Fruit fly (Drosophila melanogaster) whole organism, embryonic: ENCODE results near the gene CG15375.

ENCODE experiments used
- ATbp ChIP-seq: fragments of 200-800 bp; sonication (Bioruptor generic); optimal IDR thresholded peaks from 2 replicates; lab custom pipeline; 2017; ENCODE audit warnings: missing biosample characterization, mild to moderate bottlenecking, missing genetic modification characterization, missing genetic modification reagents
- Antp ChIP-seq: fragments of 200-800 bp; sonication (Bioruptor generic); optimal IDR thresholded peaks from 3 replicates; lab custom pipeline; 2016; ENCODE audit warnings: missing biosample characterization, missing genetic modification characterization
- Atf-2 ChIP-seq: fragments of 200-800 bp; sonication (Bioruptor generic); optimal IDR thresholded peaks from 2 replicates; lab custom pipeline; 2016; ENCODE audit warnings: missing biosample characterization, missing genetic modification characterization
- Atf3 ChIP-seq: fragments of 200-800 bp; sonication (Bioruptor generic); optimal IDR thresholded peaks from 3 replicates; lab custom pipeline; 2016; ENCODE audit warnings: missing biosample characterization, missing genetic modification characterization
- Atf6 ChIP-seq: fragments of 200-800 bp; sonication (Bioruptor generic); IDR thresholded peaks from 2 replicates; pipeline ENCODE4 v1.3.6; 2022; ENCODE audit warnings: missing biosample characterization, missing genetic modification characterization
- C15 ChIP-seq: fragments of 200-800 bp; sonication (Bioruptor generic); IDR thresholded peaks from 3 replicates; pipeline ENCODE4 v1.3.6; 2022; ENCODE audit warnings: missing biosample characterization, missing genetic modification characterization
- CG11723 ChIP-seq: fragments of 200-800 bp; sonication (Bioruptor generic); optimal IDR thresholded peaks from 2 replicates; lab custom pipeline; 2017; ENCODE audit warnings: missing biosample characterization, mild to moderate bottlenecking, missing genetic modification characterization
- CG12104 ChIP-seq: fragments of 200-800 bp; sonication (Bioruptor generic); optimal IDR thresholded peaks from 3 replicates; lab custom pipeline; 2016; ENCODE audit warnings: missing biosample characterization, missing genetic modification characterization
- CG12236 ChIP-seq: fragments of 200-800 bp; sonication (Bioruptor generic); optimal IDR thresholded peaks from 2 replicates; lab custom pipeline; 2016; ENCODE audit warnings: missing biosample characterization, missing genetic modification characterization
- CG13424 ChIP-seq: fragments of 200-800 bp; sonication (Bioruptor generic); optimal IDR thresholded peaks from 2 replicates; lab custom pipeline; 2019; ENCODE audit warnings: missing biosample characterization, mild to moderate bottlenecking, missing genetic modification characterization, moderate library complexity
- CG15011 ChIP-seq: fragments of 200-800 bp; sonication (Bioruptor generic); optimal IDR thresholded peaks from 3 replicates; lab custom pipeline; 2018; ENCODE audit warnings: missing biosample characterization, mild to moderate bottlenecking, missing genetic modification characterization
- CG15073 ChIP-seq: fragments of 200-800 bp; sonication (Bioruptor generic); optimal IDR thresholded peaks from 2 replicates; lab custom pipeline; 2016; ENCODE audit warnings: missing biosample characterization, missing genetic modification characterization
- CG17568 ChIP-seq: fragments of 200-800 bp; sonication (Bioruptor generic); optimal IDR thresholded peaks from 2 replicates; lab custom pipeline; 2018; ENCODE audit warnings: missing biosample characterization, mild to moderate bottlenecking, missing genetic modification characterization, moderate library complexity
- CG18619 ChIP-seq: fragments of 200-800 bp; sonication (Bioruptor generic); optimal IDR thresholded peaks from 3 replicates; lab custom pipeline; 2017; ENCODE audit warnings: missing biosample characterization, mild to moderate bottlenecking, missing genetic modification characterization
- CG2712 ChIP-seq: fragments of 200-800 bp; optimal IDR thresholded peaks from 3 replicates; lab custom pipeline; 2019; ENCODE audit warnings: missing biosample characterization, mild to moderate bottlenecking, missing genetic modification characterization, moderate library complexity
- CG30403 ChIP-seq: fragments of 200-800 bp; sonication (Bioruptor generic); optimal IDR thresholded peaks from 3 replicates; lab custom pipeline; 2016; ENCODE audit warnings: missing biosample characterization, missing genetic modification characterization
- CG31388 ChIP-seq: fragments of 200-800 bp; sonication (Bioruptor generic); optimal IDR thresholded peaks from 2 replicates; lab custom pipeline; 2016; ENCODE audit warnings: missing biosample characterization, missing genetic modification characterization
- CG33557 ChIP-seq: fragments of 200-800 bp; sonication (Bioruptor generic); optimal IDR thresholded peaks from 2 replicates; lab custom pipeline; 2019; ENCODE audit warnings: missing biosample characterization, mild to moderate bottlenecking, missing genetic modification characterization, moderate library complexity
- CG4707 ChIP-seq: fragments of 200-800 bp; sonication (Bioruptor generic); optimal IDR thresholded peaks from 2 replicates; lab custom pipeline; 2018; ENCODE audit warnings: missing biosample characterization, mild to moderate bottlenecking, missing genetic modification characterization, moderate library complexity
- CG6175 ChIP-seq: fragments of 200-800 bp; sonication (Bioruptor generic); IDR thresholded peaks from 3 replicates; pipeline ENCODE4 v1.3.6; 2022; ENCODE audit warnings: missing biosample characterization, missing genetic modification characterization
- CG6272 ChIP-seq: fragments of 200-800 bp; sonication (Bioruptor generic); IDR thresholded peaks from 2 replicates; pipeline ENCODE4 v1.3.6; 2022; ENCODE audit warnings: missing biosample characterization, missing genetic modification characterization
- CG7357 ChIP-seq: fragments of 200-800 bp; sonication (Bioruptor generic); IDR thresholded peaks from 3 replicates; pipeline ENCODE4 v1.3.6; 2022; ENCODE audit warnings: missing biosample characterization, missing genetic modification characterization
- CG8290 ChIP-seq, 3 experiments: fragments of 200-800 bp; sonication (Bioruptor generic); optimal IDR thresholded peaks; 2 replicates each; lab custom pipeline; 2016 to 2019; ENCODE audit warnings: missing biosample characterization in 3 of 3, missing genetic modification characterization in 3 of 3, mild to moderate bottlenecking in 2 of 3, moderate library complexity in 1 of 3
- CG8924 ChIP-seq: fragments of 200-800 bp; optimal IDR thresholded peaks from 3 replicates; lab custom pipeline; 2019; ENCODE audit warnings: missing biosample characterization, mild to moderate bottlenecking, missing genetic modification characterization, moderate library complexity
- CG9437 ChIP-seq: fragments of 200-800 bp; sonication (Bioruptor generic); optimal IDR thresholded peaks from 2 replicates; lab custom pipeline; 2018; ENCODE audit warnings: missing biosample characterization, mild to moderate bottlenecking, missing genetic modification characterization
- ERR ChIP-seq: fragments of 200-800 bp; sonication (Bioruptor generic); optimal IDR thresholded peaks from 2 replicates; lab custom pipeline; 2016; ENCODE audit warnings: missing biosample characterization, missing genetic modification characterization
- HLH54F ChIP-seq: fragments of 200-800 bp; sonication (Bioruptor generic); optimal IDR thresholded peaks from 3 replicates; lab custom pipeline; 2016; ENCODE audit warnings: missing biosample characterization, missing genetic modification characterization
- Hmx ChIP-seq: fragments of 200-800 bp; sonication (Bioruptor generic); optimal IDR thresholded peaks from 2 replicates; lab custom pipeline; 2016; ENCODE audit warnings: missing biosample characterization, missing genetic modification characterization
- NC2α ChIP-seq: fragments of 200-800 bp; sonication (Bioruptor generic); optimal IDR thresholded peaks from 2 replicates; lab custom pipeline; 2016; ENCODE audit warnings: missing biosample characterization, missing genetic modification characterization
- NC2β ChIP-seq: fragments of 200-800 bp; sonication (Bioruptor generic); optimal IDR thresholded peaks from 2 replicates; lab custom pipeline; 2016; ENCODE audit warnings: missing biosample characterization, missing genetic modification characterization
- Nf-YB ChIP-seq: fragments of 200-800 bp; sonication (Bioruptor generic); optimal IDR thresholded peaks from 3 replicates; lab custom pipeline; 2019; ENCODE audit warnings: missing biosample characterization, mild to moderate bottlenecking, missing genetic modification characterization, moderate library complexity
- Sox100B ChIP-seq: fragments of 200-800 bp; sonication (Bioruptor generic); optimal IDR thresholded peaks from 3 replicates; lab custom pipeline; 2018; ENCODE audit warnings: missing biosample characterization, mild to moderate bottlenecking, missing genetic modification characterization
- Sry-δ ChIP-seq: fragments of 200-800 bp; sonication (Bioruptor generic); optimal IDR thresholded peaks from 2 replicates; lab custom pipeline; 2016; ENCODE audit warnings: missing biosample characterization, missing genetic modification characterization
- Trl ChIP-seq, 3 experiments: fragments of >200 bp in 2 of 3; fragments of 200-800 bp in 1 of 3; sonication (Bioruptor generic) in 1 of 3; optimal IDR thresholded peaks; 2 replicates in 1 of 3; 3 replicates in 2 of 3; lab custom pipeline; 2016 to 2017; ENCODE audit warnings: missing biosample characterization in 1 of 3, missing genetic modification characterization in 1 of 3
- chif ChIP-seq, 2 experiments: fragments of 200-800 bp; sonication (Bioruptor generic); optimal IDR thresholded peaks; 3 replicates each; lab custom pipeline; 2016; ENCODE audit warnings: missing biosample characterization in 2 of 2, missing genetic modification characterization in 2 of 2
- chinmo ChIP-seq: fragments of 200-800 bp; sonication (Bioruptor generic); IDR thresholded peaks from 4 replicates; pipeline ENCODE4 v1.3.6; 2022; ENCODE audit warnings: missing biosample characterization, missing genetic modification characterization; ENCODE audit not compliant: partially characterized antibody
- chn ChIP-seq: fragments of 200-800 bp; sonication (Bioruptor generic); optimal IDR thresholded peaks from 2 replicates; lab custom pipeline; 2016; ENCODE audit warnings: missing biosample characterization, missing genetic modification characterization
- danr ChIP-seq: fragments of 200-800 bp; sonication (Bioruptor generic); IDR thresholded peaks from 2 replicates; pipeline ENCODE4 v1.3.6; 2022; ENCODE audit warnings: missing biosample characterization, missing genetic modification characterization
- dimm ChIP-seq: fragments of 200-800 bp; sonication (Bioruptor generic); IDR thresholded peaks from 2 replicates; pipeline ENCODE4 v1.3.6; 2022; ENCODE audit warnings: missing biosample characterization, missing genetic modification characterization
- gro ChIP-seq: fragments of 200-800 bp; sonication (Bioruptor generic); optimal IDR thresholded peaks from 2 replicates; lab custom pipeline; 2016; ENCODE audit warnings: missing biosample characterization, missing genetic modification characterization
- gsb ChIP-seq: fragments of 200-800 bp; sonication (Bioruptor generic); IDR thresholded peaks from 2 replicates; pipeline ENCODE4 v1.3.6; 2022; ENCODE audit warnings: missing biosample characterization, missing genetic modification characterization
- pros ChIP-seq: fragments of 200-800 bp; sonication (Bioruptor generic); optimal IDR thresholded peaks from 3 replicates; lab custom pipeline; 2019; ENCODE audit warnings: missing biosample characterization, mild to moderate bottlenecking, missing genetic modification characterization, moderate library complexity
- repo ChIP-seq: fragments of 200-800 bp; sonication (Bioruptor generic); optimal IDR thresholded peaks from 2 replicates; lab custom pipeline; 2016; ENCODE audit warnings: missing biosample characterization, missing genetic modification characterization
- ro ChIP-seq: fragments of 200-800 bp; sonication (Bioruptor generic); IDR thresholded peaks from 2 replicates; pipeline ENCODE4 v1.3.6; 2022; ENCODE audit warnings: missing biosample characterization, missing genetic modification characterization
- run ChIP-seq: fragments of 200-800 bp; sonication (Bioruptor generic); optimal IDR thresholded peaks from 3 replicates; lab custom pipeline; 2018; ENCODE audit warnings: missing biosample characterization, mild to moderate bottlenecking, missing genetic modification characterization
- sug ChIP-seq: fragments of 200-800 bp; optimal IDR thresholded peaks from 2 replicates; lab custom pipeline; 2019; ENCODE audit warnings: missing biosample characterization, mild to moderate bottlenecking, missing genetic modification characterization, moderate library complexity
- unpg ChIP-seq: fragments of 200-800 bp; sonication (Bioruptor generic); optimal IDR thresholded peaks from 3 replicates; lab custom pipeline; 2018; ENCODE audit warnings: missing biosample characterization, mild to moderate bottlenecking, missing genetic modification characterization, moderate library complexity
- vfl ChIP-seq: fragments of 200-800 bp; sonication (Bioruptor generic); optimal IDR thresholded peaks from 2 replicates; lab custom pipeline; 2016; ENCODE audit warnings: missing biosample characterization, missing genetic modification characterization
- zfh1 ChIP-seq: fragments of 200-800 bp; sonication (Bioruptor generic); IDR thresholded peaks from 3 replicates; pipeline ENCODE4 v1.3.6; 2022; ENCODE audit warnings: missing biosample characterization, missing genetic modification characterization

Gene CG15375

DNA sequence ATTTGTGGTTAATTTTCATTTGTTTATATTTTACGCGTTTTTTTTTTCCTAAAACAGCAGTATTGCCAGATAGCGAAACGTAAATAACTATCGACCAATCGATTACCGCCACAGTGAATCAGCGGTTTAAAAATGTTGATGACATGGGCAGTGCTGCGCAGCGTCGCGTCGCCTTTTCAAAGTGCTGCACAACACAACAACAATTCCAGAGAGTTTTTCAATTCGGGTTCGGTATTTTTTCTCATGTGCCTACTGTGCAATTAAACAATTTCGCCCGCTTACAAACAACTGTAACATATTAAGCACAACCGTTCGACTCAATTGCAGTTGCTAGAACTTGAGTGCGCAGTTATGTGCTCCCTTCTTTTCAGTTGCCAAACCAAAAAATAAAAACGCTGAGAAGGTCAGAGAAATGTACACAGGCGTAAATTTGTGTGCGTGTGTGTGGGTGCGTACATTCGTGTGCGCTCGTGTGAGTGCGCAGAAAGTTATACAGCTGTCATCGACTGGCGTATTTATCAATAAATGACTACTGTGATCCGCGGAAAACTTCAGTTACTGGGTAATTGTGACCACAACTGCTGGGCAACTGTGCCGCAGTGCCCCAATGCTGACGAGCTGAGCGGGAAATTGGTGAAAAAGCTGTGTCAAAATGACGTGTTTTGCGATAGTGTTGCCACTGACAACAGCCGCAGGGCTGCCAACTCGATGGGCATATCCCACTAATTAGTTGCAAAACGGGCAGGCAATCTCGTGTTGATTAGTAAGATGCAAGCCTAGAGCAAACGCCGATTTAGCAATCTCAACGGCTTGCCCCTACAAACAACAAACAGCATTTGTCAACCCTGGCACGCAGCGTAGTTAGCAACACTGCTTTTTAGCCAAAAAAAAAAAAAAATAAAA lies 16.0 kb downstream of the CG15375 start, which contains the start of the genes tyf and Tip60 (continued):
- no peak for TF ChIP-seq chn (GFP tag; lab: Kevin White, UChicago)
- TF ChIP-seq CG15073 (GFP tag; lab: Kevin White, UChicago) = no peak
- TF ChIP-seq CG6272 (GFP tag; lab: Robert Waterston, UW) = 0 out of 2 replicates have a peak, but pooled peaks have one; percentile 22
- peak; percentile 42 for TF ChIP-seq Antp
- TF ChIP-seq CG31388 = no peak
- TF ChIP-seq CG30403 = no peak
- TF ChIP-seq CG13424 (tag; lab: Kevin White, UChicago) = no peak
- TF ChIP-seq gsb (GFP tag; lab: Robert Waterston, UW) = no peak
- no peak for TF ChIP-seq run (tag; lab: Kevin White, UChicago)
- TF ChIP-seq CG15011 (GFP tag; lab: Kevin White, UChicago) = no peak
- no peak for TF ChIP-seq CG12104 (GFP tag; lab: Kevin White, UChicago)
- TF ChIP-seq Atf-2 = no peak
- no peak for TF ChIP-seq CG18619
- TF ChIP-seq CG2712 (tag; lab: Kevin White, UChicago) = no peak
- no peak for TF ChIP-seq NC2β (GFP tag; lab: Kevin White, UChicago)
- TF ChIP-seq Atf6 (GFP tag; lab: Robert Waterston, UW) = peak; percentile 27; the same call in 1 of the 2 replicates
- peak; percentile 12 for TF ChIP-seq vfl (GFP tag; lab: Kevin White, UChicago)
- TF ChIP-seq ERR (GFP tag; lab: Kevin White, UChicago) = no peak
- TF ChIP-seq CG17568 (GFP tag; lab: Kevin White, UChicago) = no peak
- TF ChIP-seq sug (tag; lab: Kevin White, UChicago) = no peak
- TF ChIP-seq HLH54F (GFP tag; lab: Kevin White, UChicago) = peak; percentile 37
- TF ChIP-seq Sox100B (GFP tag; lab: Kevin White, UChicago) = no peak
- TF ChIP-seq CG33557 (GFP tag; lab: Kevin White, UChicago) = peak; percentile 4
- TF ChIP-seq Hmx (GFP tag; lab: Kevin White, UChicago) = no peak
- no peak for TF ChIP-seq repo (GFP tag; lab: Kevin White, UChicago)
- no peak for TF ChIP-seq CG4707 (GFP tag; lab: Kevin White, UChicago)
- TF ChIP-seq CG9437 (GFP tag; lab: Kevin White, UChicago) = no peak
- TF ChIP-seq zfh1 (GFP tag; lab: Robert Waterston, UW) = no peak
- TF ChIP-seq danr (GFP tag; lab: Robert Waterston, UW) = no peak
- no peak for TF ChIP-seq CG8290 (GFP tag; optimal IDR thresholded peaks at IDR 0.05; lab: Kevin White, UChicago)
- TF ChIP-seq CG8290 (tag; optimal IDR thresholded peaks at IDR 0.05; lab: Kevin White, UChicago) = no peak
- TF ChIP-seq Nf-YB (GFP tag; lab: Kevin White, UChicago) = no peak
- TF ChIP-seq dimm = no peak
- no peak for TF ChIP-seq CG11723 (GFP tag; lab: Kevin White, UChicago)
- no peak for TF ChIP-seq CG7357 (GFP tag; lab: Robert Waterston, UW)
- TF ChIP-seq pros (GFP tag; lab: Kevin White, UChicago) = no peak
- TF ChIP-seq Sry-δ = peak; percentile 68
- TF ChIP-seq CG6175 (GFP tag; lab: Robert Waterston, UW) = 0 out of 3 replicates have a peak, but pooled peaks have one; percentile 54
- no peak for TF ChIP-seq ro (GFP tag; lab: Robert Waterston, UW)
- no peak for TF ChIP-seq Trl (optimal IDR thresholded peaks at IDR 0.05; lab: Kevin White, UChicago)
- peak; percentile 27 for TF ChIP-seq Trl (GFP tag; optimal IDR thresholded peaks at IDR 0.05; lab: Kevin White, UChicago)
- TF ChIP-seq chif (GFP tag; optimal IDR thresholded peaks at IDR 0.05; lab: Kevin White, UChicago) = peak in 1 of 2 experiments; percentile 1
- peak; percentile 32 for TF ChIP-seq CG8924 (tag; lab: Kevin White, UChicago)
- TF ChIP-seq Atf3 (GFP tag; lab: Kevin White, UChicago) = no peak
- no peak for TF ChIP-seq C15
- no peak for TF ChIP-seq unpg (GFP tag; lab: Kevin White, UChicago)
- no peak for TF ChIP-seq gro
- no peak for TF ChIP-seq CG12236 (GFP tag; lab: Kevin White, UChicago)
- no peak for TF ChIP-seq ATbp (GFP tag; lab: Kevin White, UChicago)
- peak; percentile 67; the same call in 1 of the 4 replicates for TF ChIP-seq chinmo (GFP tag; lab: Robert Waterston, UW)
- no peak for TF ChIP-seq NC2α (GFP tag; lab: Kevin White, UChicago)
